Worm (Caenorhabditis elegans): Measurements from ENCODE around the gene ist-1.

ce11 chrX:7085912-7086311 is 40.5 kb upstream of the ist-1 start, which contains the start of gene C36B7.4:
- TF ChIP-seq ztf-11 (tag; optimal IDR thresholded peaks at IDR 0.05) = no peak
- no peak for TF ChIP-seq daf-16 (GFP tag; optimal IDR thresholded peaks at IDR 0.05)
- no peak for TF ChIP-seq daf-16 (tag; optimal IDR thresholded peaks at IDR 0.05)
- TF ChIP-seq D1046.2 (GFP tag; IDR thresholded peaks at IDR 0.05) = no peak
- TF ChIP-seq lin-39 (tag; optimal IDR thresholded peaks at IDR 0.05) = no peak
- no peak for TF ChIP-seq lsy-2 (tag; optimal IDR thresholded peaks at IDR 0.05)
- no peak for TF ChIP-seq unc-39 (tag; optimal IDR thresholded peaks at IDR 0.05)
- no peak for TF ChIP-seq lin-13 (GFP tag; optimal IDR thresholded peaks at IDR 0.05)
- TF ChIP-seq ceh-82 (tag; optimal IDR thresholded peaks at IDR 0.05) = no peak
- no peak for TF ChIP-seq mdt-29 (GFP tag; IDR thresholded peaks at IDR 0.05)
- TF ChIP-seq skn-1 (tag; optimal IDR thresholded peaks at IDR 0.05) = no peak
- TF ChIP-seq nhr-77 (tag; optimal IDR thresholded peaks at IDR 0.05) = no peak
- TF ChIP-seq nhr-237 (tag; optimal IDR thresholded peaks at IDR 0.05) = no peak
- TF ChIP-seq egl-43 (GFP tag; IDR thresholded peaks at IDR 0.05) = no peak

All from whole organism, L4 larva.